Fruit fly (Drosophila melanogaster) whole organism, pupa: ENCODE results near the gene mRpS24.

Experiments used
- CG13204 ChIP-seq: fragments of 200-800 bp; sonication (Bioruptor generic); optimal IDR thresholded peaks from 2 replicates; lab custom pipeline; 2018; ENCODE audit warnings: missing biosample characterization, mild to moderate bottlenecking, missing genetic modification characterization, moderate library complexity
- CG17806 ChIP-seq: fragments of 200-800 bp; sonication (Bioruptor generic); optimal IDR thresholded peaks from 2 replicates; lab custom pipeline; 2018; ENCODE audit warnings: missing biosample characterization, mild to moderate bottlenecking, missing genetic modification characterization, moderate library complexity
- CG8159 ChIP-seq: fragments of 200-800 bp; sonication (Bioruptor generic); optimal IDR thresholded peaks from 3 replicates; lab custom pipeline; 2018; ENCODE audit warnings: missing biosample characterization, mild to moderate bottlenecking, missing genetic modification characterization, moderate library complexity
- Pif1A ChIP-seq: fragments of 200-800 bp; sonication (Bioruptor generic); optimal IDR thresholded peaks from 3 replicates; lab custom pipeline; 2016; ENCODE audit warnings: missing biosample characterization, missing genetic modification characterization

DNA sequence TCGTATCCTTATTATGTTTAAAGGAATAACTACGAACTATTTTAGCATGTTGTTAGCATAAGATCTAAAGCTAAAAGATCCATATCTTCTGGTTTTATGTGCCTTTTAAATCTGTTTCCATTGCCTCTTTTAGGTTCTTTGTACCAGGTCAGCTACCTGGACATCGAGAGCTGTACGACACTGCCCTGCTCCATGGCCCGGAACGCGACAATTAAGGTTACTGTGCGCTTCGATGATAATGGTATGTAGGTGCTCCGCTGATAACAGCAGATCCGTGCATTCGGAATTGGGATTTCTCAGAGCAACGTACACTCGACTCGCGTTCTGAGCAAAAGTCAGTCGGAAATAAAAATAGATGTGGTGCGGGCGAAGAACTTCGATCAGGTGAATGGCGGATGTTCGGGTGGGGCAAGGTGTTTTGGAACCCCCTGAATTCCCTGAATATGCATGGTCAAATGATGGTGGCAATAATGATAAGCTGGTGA, 23.7 kb downstream of the mRpS24 start:
- no peak for TF ChIP-seq CG17806 (tag; lab: Kevin White, UChicago)
- TF ChIP-seq CG8159: no peak
- no peak for TF ChIP-seq CG13204 (GFP tag; lab: Kevin White, UChicago)
- no peak for TF ChIP-seq Pif1A (GFP tag; lab: Kevin White, UChicago)
